Worm (Caenorhabditis elegans) whole organism, L1 larva: ENCODE results near the gene ZK596.3.

Experiments used
- aly-2 ChIP-seq: fragments of 150-350 bp; optimal IDR thresholded peaks from 2 replicates; lab custom pipeline; 2014; ENCODE audit warnings: missing biosample characterization, missing genetic modification characterization
- ceh-82 ChIP-seq, 3 experiments: fragments of 150-350 bp in 1 of 3; sonication (generic microtip) in 2 of 3; optimal IDR thresholded peaks; 2 replicates each; lab custom pipeline; 2014 to 2017; ENCODE audit warnings: missing biosample characterization in 3 of 3, missing genetic modification characterization in 3 of 3
- dpl-1 ChIP-seq, 3 experiments: fragments of 150-350 bp in 2 of 3; sonication (generic microtip) in 1 of 3; optimal IDR thresholded peaks; 2 replicates each; lab custom pipeline; 2014 to 2017; ENCODE audit warnings: missing biosample characterization in 3 of 3, missing genetic modification characterization in 3 of 3, missing genetic modification reagents in 3 of 3
- fkh-10 ChIP-seq: sonication (generic microtip); optimal IDR thresholded peaks from 2 replicates; lab custom pipeline; 2017; ENCODE audit warnings: missing biosample characterization, missing genetic modification reagents, missing genetic modification characterization
- lsy-2 ChIP-seq, 2 experiments: fragments of 150-350 bp; optimal IDR thresholded peaks; 2 replicates each; lab custom pipeline; 2014; ENCODE audit warnings: missing biosample characterization in 2 of 2, missing genetic modification characterization in 2 of 2
- nhr-11 ChIP-seq: fragments of 150-350 bp; optimal IDR thresholded peaks from 2 replicates; lab custom pipeline; 2014; ENCODE audit warnings: missing biosample characterization, missing genetic modification characterization
- nhr-76 ChIP-seq: sonication (generic microtip); optimal IDR thresholded peaks from 2 replicates; lab custom pipeline; 2017; ENCODE audit warnings: missing biosample characterization, missing genetic modification characterization
- rnt-1 ChIP-seq: sonication (generic microtip); optimal IDR thresholded peaks from 2 replicates; lab custom pipeline; 2016; ENCODE audit warnings: mild to moderate bottlenecking, missing genetic modification characterization, moderate library complexity, missing compliant biosample characterization
- snpc-4 ChIP-seq: fragments of 150-350 bp; optimal IDR thresholded peaks from 2 replicates; lab custom pipeline; 2014; ENCODE audit warnings: missing biosample characterization, missing genetic modification characterization
- snu-23 ChIP-seq: sonication (generic microtip); optimal IDR thresholded peaks from 2 replicates; lab custom pipeline; 2016; ENCODE audit warnings: missing genetic modification characterization, missing compliant biosample characterization
- sup-37 ChIP-seq: fragments of 200-800 bp; sonication (Bioruptor generic); optimal IDR thresholded peaks from 2 replicates; lab custom pipeline; 2018; ENCODE audit warnings: mild to moderate bottlenecking, missing genetic modification characterization, missing compliant biosample characterization
- unc-62 ChIP-seq: fragments of 150-350 bp; optimal IDR thresholded peaks from 2 replicates; lab custom pipeline; 2014; ENCODE audit warnings: missing biosample characterization, missing genetic modification reagents, missing genetic modification characterization
- ztf-4 ChIP-seq: fragments of 150-350 bp; optimal IDR thresholded peaks from 2 replicates; lab custom pipeline; 2014; ENCODE audit warnings: missing biosample characterization, missing genetic modification characterization

- TF ChIP-seq ceh-82 (tag; optimal IDR thresholded peaks at IDR 0.05; lab: Kevin White, UChicago) (no peak), nhr-76 (no peak), lsy-2 (tag; optimal IDR thresholded peaks at IDR 0.05; lab: Kevin White, UChicago) (no peak), dpl-1 (GFP tag; optimal IDR thresholded peaks at IDR 0.05; lab: Kevin White, UChicago) (no peak), fkh-10 (GFP tag; lab: Kevin White, UChicago) (no peak), unc-62 (GFP tag; lab: Kevin White, UChicago) (no peak), sup-37 (GFP tag; lab: Kevin White, UChicago) (no peak), nhr-11 (tag; lab: Kevin White, UChicago) (no peak), snpc-4 (no peak), ztf-4 (no peak), snu-23 (no peak), aly-2 (no peak), rnt-1 (tag; lab: Kevin White, UChicago) (no peak)
These were observed 11.2 kb upstream of the ZK596.3 start, which contains the start of gene ZK593.3 for ce11 chrIV:10915388-10915787.
